Fruit fly (Drosophila melanogaster) whole organism, pupa: ENCODE measurements around the gene CG43732.

Experiments
- CG10348 ChIP-seq: fragments of 200-800 bp; sonication (Bioruptor generic); IDR thresholded peaks from 2 replicates; pipeline ENCODE4 v1.3.6; 2022; ENCODE audit warnings: missing biosample characterization, missing genetic modification characterization
- CG12605 ChIP-seq: fragments of 200-800 bp; sonication (Bioruptor generic); IDR thresholded peaks from 2 replicates; pipeline ENCODE4 v1.3.6; 2022; ENCODE audit warnings: missing biosample characterization, missing genetic modification characterization
- CG13204 ChIP-seq: fragments of 200-800 bp; sonication (Bioruptor generic); optimal IDR thresholded peaks from 2 replicates; lab custom pipeline; 2018; ENCODE audit warnings: missing biosample characterization, mild to moderate bottlenecking, missing genetic modification characterization, moderate library complexity
- CG14655 ChIP-seq: fragments of 200-800 bp; sonication (Bioruptor generic); optimal IDR thresholded peaks from 3 replicates; lab custom pipeline; 2017; ENCODE audit warnings: mild to moderate bottlenecking, missing biosample characterization, missing genetic modification reagents, missing genetic modification characterization
- CG15710 ChIP-seq: fragments of 200-800 bp; sonication (Bioruptor generic); optimal IDR thresholded peaks from 2 replicates; lab custom pipeline; 2018; ENCODE audit warnings: missing biosample characterization, mild to moderate bottlenecking, missing genetic modification characterization, moderate library complexity
- CG17806 ChIP-seq: fragments of 200-800 bp; sonication (Bioruptor generic); optimal IDR thresholded peaks from 2 replicates; lab custom pipeline; 2018; ENCODE audit warnings: missing biosample characterization, mild to moderate bottlenecking, missing genetic modification characterization, moderate library complexity
- CG32121 ChIP-seq: fragments of 200-800 bp; sonication (Bioruptor generic); IDR thresholded peaks from 2 replicates; pipeline ENCODE4 v1.3.6; 2022; ENCODE audit warnings: missing biosample characterization, missing genetic modification characterization
- CG34367 ChIP-seq: fragments of 200-800 bp; sonication (Bioruptor generic); optimal IDR thresholded peaks from 2 replicates; lab custom pipeline; 2018; ENCODE audit warnings: missing biosample characterization, mild to moderate bottlenecking, missing genetic modification characterization
- CG4496 ChIP-seq: fragments of 200-800 bp; sonication (Bioruptor generic); IDR thresholded peaks from 3 replicates; pipeline ENCODE4 v1.3.6; 2022; ENCODE audit warnings: missing biosample characterization, missing genetic modification characterization
- CG8159 ChIP-seq: fragments of 200-800 bp; sonication (Bioruptor generic); optimal IDR thresholded peaks from 3 replicates; lab custom pipeline; 2018; ENCODE audit warnings: missing biosample characterization, mild to moderate bottlenecking, missing genetic modification characterization, moderate library complexity
- CG8301 ChIP-seq: fragments of 200-800 bp; sonication (Bioruptor generic); optimal IDR thresholded peaks from 2 replicates; lab custom pipeline; 2018; ENCODE audit warnings: missing biosample characterization, mild to moderate bottlenecking, missing genetic modification characterization
- CG9948 ChIP-seq: fragments of 200-800 bp; sonication (Bioruptor generic); optimal IDR thresholded peaks from 2 replicates; lab custom pipeline; 2018; ENCODE audit warnings: missing biosample characterization, mild to moderate bottlenecking, missing genetic modification characterization, moderate library complexity
- D1 ChIP-seq: fragments of 200-800 bp; sonication (Bioruptor generic); optimal IDR thresholded peaks from 2 replicates; lab custom pipeline; 2018; ENCODE audit warnings: missing biosample characterization, mild to moderate bottlenecking, missing genetic modification characterization, moderate library complexity
- EcR ChIP-seq: fragments of 200-800 bp; sonication (Bioruptor generic); optimal IDR thresholded peaks from 3 replicates; lab custom pipeline; 2019; ENCODE audit warnings: missing biosample characterization, missing genetic modification characterization, mild to moderate bottlenecking, moderate library complexity, missing genetic modification reagents
- Ets98B ChIP-seq: fragments of 200-800 bp; sonication (Bioruptor generic); IDR thresholded peaks from 2 replicates; pipeline ENCODE4 v1.3.6; 2022; ENCODE audit warnings: missing biosample characterization, missing genetic modification characterization
- Pif1A ChIP-seq: fragments of 200-800 bp; sonication (Bioruptor generic); optimal IDR thresholded peaks from 3 replicates; lab custom pipeline; 2016; ENCODE audit warnings: missing biosample characterization, missing genetic modification characterization
- Pif1B ChIP-seq: fragments of 200-800 bp; sonication (Bioruptor generic); optimal IDR thresholded peaks from 3 replicates; lab custom pipeline; 2016; ENCODE audit warnings: missing biosample characterization, missing genetic modification characterization
- Snoo ChIP-seq: fragments of 200-800 bp; sonication (Bioruptor generic); optimal IDR thresholded peaks from 3 replicates; lab custom pipeline; 2017; ENCODE audit warnings: missing biosample characterization, mild to moderate bottlenecking, missing genetic modification characterization, inconsistent platforms
- fd96Ca ChIP-seq: fragments of 200-800 bp; sonication (Bioruptor generic); IDR thresholded peaks from 3 replicates; pipeline ENCODE4 v1.3.6; 2022; ENCODE audit warnings: missing biosample characterization, missing genetic modification characterization
- gl ChIP-seq: fragments of 200-800 bp; sonication (Bioruptor generic); optimal IDR thresholded peaks from 2 replicates; lab custom pipeline; 2018; ENCODE audit warnings: missing biosample characterization, mild to moderate bottlenecking, missing genetic modification characterization
- rn ChIP-seq: fragments of 200-800 bp; sonication (Bioruptor generic); IDR thresholded peaks from 2 replicates; pipeline ENCODE4 v1.3.6; 2022; ENCODE audit warnings: missing biosample characterization, missing genetic modification characterization

Gene CG43732

dm6 chr3R:18914594-18915275 is 35.3 kb upstream of the CG43732 start, which contains the start of gene Xrp1:
Xrp1 (plus strand) TSS chr3R:18914968.
- TF ChIP-seq CG32121 (GFP tag; lab: Robert Waterston, UW) (peak; percentile 67; the same call in 1 of the 2 replicates), D1 (tag; lab: Kevin White, UChicago) (no peak), fd96Ca (peak; percentile 54; the same call in 1 of the 3 replicates), gl (no peak), CG12605 (GFP tag; lab: Robert Waterston, UW) (peak; percentile 48), CG13204 (GFP tag; lab: Kevin White, UChicago) (peak; percentile 32), CG10348 (GFP tag; lab: Robert Waterston, UW) (0 out of 2 replicates have a peak, but pooled peaks have one; percentile 37), CG17806 (tag; lab: Kevin White, UChicago) (no peak), CG15710 (no peak), Pif1B (GFP tag; lab: Kevin White, UChicago) (no peak), Ets98B (GFP tag; lab: Robert Waterston, UW) (peak; percentile 49), EcR (GFP tag; lab: Kevin White, UChicago) (peak; percentile 54), CG14655 (no peak), CG4496 (peak; percentile 62; the same call in 1 of the 3 replicates), CG34367 (tag; lab: Kevin White, UChicago) (no peak), CG8159 (tag; lab: Kevin White, UChicago) (no peak)
- TF ChIP-seq, all 21 proteins: peak for 8

- TF ChIP-seq CG13204 (GFP tag; lab: Kevin White, UChicago) (no peak), Snoo (no peak), EcR (GFP tag; lab: Kevin White, UChicago) (peak; percentile 40)
These were observed 34.3 kb upstream of the CG43732 start for dm6 chr3R:18915644-18916194.

dm6 chr3R:18916715-18917253 is 33.2 kb upstream of the CG43732 start:
- peak; percentile 25; the same call in 1 of the 2 replicates for TF ChIP-seq CG32121 (GFP tag; lab: Robert Waterston, UW)
- TF ChIP-seq CG12605 (GFP tag; lab: Robert Waterston, UW): peak; percentile 48
- TF ChIP-seq fd96Ca: no peak; the same call in 2 of the 3 replicates
- peak; percentile 37 for TF ChIP-seq EcR (GFP tag; lab: Kevin White, UChicago)

- TF ChIP-seq Ets98B (GFP tag; lab: Robert Waterston, UW): peak; percentile 59; the same call in 1 of the 2 replicates
- peak; percentile 13 for TF ChIP-seq Pif1A
- no peak for TF ChIP-seq rn (GFP tag; lab: Robert Waterston, UW)
- peak; percentile 17 for TF ChIP-seq Snoo
- TF ChIP-seq CG4496: peak; percentile 5; the same call in 1 of the 3 replicates
- no peak for TF ChIP-seq CG8301 (tag; lab: Kevin White, UChicago)
- peak; percentile 35 for TF ChIP-seq Pif1B (GFP tag; lab: Kevin White, UChicago)
- no peak for TF ChIP-seq CG10348 (GFP tag; lab: Robert Waterston, UW)
- peak; percentile 18 for TF ChIP-seq EcR (GFP tag; lab: Kevin White, UChicago)
- TF ChIP-seq CG12605 (GFP tag; lab: Robert Waterston, UW): peak; percentile 74
- TF ChIP-seq CG8159 (tag; lab: Kevin White, UChicago): no peak
- no peak; the same call in 2 of the 3 replicates for TF ChIP-seq fd96Ca
These were observed 31.8 kb upstream of the CG43732 start for dm6 chr3R:18917976-18918871.

- TF ChIP-seq CG10348 (GFP tag; lab: Robert Waterston, UW): no peak
- TF ChIP-seq CG15710: no peak
- no peak for TF ChIP-seq D1 (tag; lab: Kevin White, UChicago)
- TF ChIP-seq Pif1B (GFP tag; lab: Kevin White, UChicago): no peak
- no peak for TF ChIP-seq Snoo
- no peak for TF ChIP-seq CG14655
- TF ChIP-seq CG13204 (GFP tag; lab: Kevin White, UChicago): no peak
- no peak for TF ChIP-seq CG4496
- TF ChIP-seq Ets98B (GFP tag; lab: Robert Waterston, UW): peak; percentile 40; the same call in 1 of the 2 replicates
- peak; percentile 73 for TF ChIP-seq CG32121 (GFP tag; lab: Robert Waterston, UW)
- TF ChIP-seq CG17806 (tag; lab: Kevin White, UChicago): no peak
- TF ChIP-seq rn (GFP tag; lab: Robert Waterston, UW): no peak
- TF ChIP-seq Pif1A: no peak
- no peak for TF ChIP-seq CG9948 (tag; lab: Kevin White, UChicago)
- no peak for TF ChIP-seq gl
- 0 out of 3 replicates have a peak, but pooled peaks have one; percentile 28 for TF ChIP-seq fd96Ca
- no peak for TF ChIP-seq CG8301 (tag; lab: Kevin White, UChicago)
- TF ChIP-seq CG8159 (tag; lab: Kevin White, UChicago): no peak
- peak; percentile 71 for TF ChIP-seq CG12605 (GFP tag; lab: Robert Waterston, UW)
- peak; percentile 7 for TF ChIP-seq EcR (GFP tag; lab: Kevin White, UChicago)
- TF ChIP-seq CG34367 (tag; lab: Kevin White, UChicago): no peak
These were observed 31.1 kb upstream of the CG43732 start for dm6 chr3R:18918872-18919339.
